Worm (Caenorhabditis elegans): ENCODE measurements around the gene aakg-4.

aakg-4 gene

ce11 chrX:2276000-2276399 is 43.1 kb downstream of the aakg-4 start:
- TF ChIP-seq lin-13 (GFP tag; optimal IDR thresholded peaks at IDR 0.05) (no peak), aha-1 (tag) (peak; percentile 89), unc-62 (GFP tag; optimal IDR thresholded peaks at IDR 0.05 in 1 of 2) (peak in 1 of 2 experiments; percentile 58), unc-62 (tag; optimal IDR thresholded peaks at IDR 0.05) (no peak)

- TF ChIP-seq ctbp-1 (GFP tag; IDR thresholded peaks at IDR 0.05), result no peak
- no peak for TF ChIP-seq daf-19 (GFP tag; conservative IDR thresholded peaks at IDR 0.05)
- no peak for TF ChIP-seq unc-62 (GFP tag; optimal IDR thresholded peaks at IDR 0.05 in 1 of 2)
- TF ChIP-seq unc-62 (tag; optimal IDR thresholded peaks at IDR 0.05), result no peak
- TF ChIP-seq F49E8.2 (tag; optimal IDR thresholded peaks at IDR 0.05; ENCODE audit: borderline replicate concordance), result no peak
- no peak for TF ChIP-seq unc-130 (GFP tag; optimal IDR thresholded peaks at IDR 0.05)
- TF ChIP-seq saeg-2 (GFP tag; IDR thresholded peaks at IDR 0.05), result no peak
- TF ChIP-seq nhr-77 (tag; optimal IDR thresholded peaks at IDR 0.05), result no peak
- TF ChIP-seq hmg-1.1 (GFP tag; IDR thresholded peaks at IDR 0.05), result no peak
These were observed 44.9 kb downstream of the aakg-4 start, which contains the start of gene AH9.4 for ce11 chrX:2274237-2274636. Gene AH9.4 (minus strand): TSS chrX:2274337.

- no peak for TF ChIP-seq php-3 (GFP tag; IDR thresholded peaks at IDR 0.05)
- peak; percentile 84 for TF ChIP-seq ces-1 (GFP tag; optimal IDR thresholded peaks at IDR 0.05)
- TF ChIP-seq lir-3 (tag; optimal IDR thresholded peaks at IDR 0.05), result no peak
- TF ChIP-seq fkh-10 (GFP tag; optimal IDR thresholded peaks at IDR 0.05), result peak; percentile 29
- no peak for TF ChIP-seq snpc-1.2 (GFP tag; IDR thresholded peaks at IDR 0.05)
These were observed 47.7 kb downstream of the aakg-4 start for ce11 chrX:2271429-2271828.

- TF ChIP-seq ceh-62 (tag; optimal IDR thresholded peaks at IDR 0.05) (no peak), set-16 (GFP tag; IDR thresholded peaks at IDR 0.05) (peak; percentile 92)
These were observed 51.2 kb downstream of the aakg-4 start, which contains the start of gene AH9.6 for ce11 chrX:2267956-2268355. Gene AH9.6 (minus strand): TSS chrX:2268138.

ce11 chrX:2266777-2267176 is 52.4 kb downstream of the aakg-4 start:
- TF ChIP-seq fkh-10 (GFP tag; optimal IDR thresholded peaks at IDR 0.05), result peak; percentile 81
- TF ChIP-seq unc-39 (tag; optimal IDR thresholded peaks at IDR 0.05), result no peak
- no peak for TF ChIP-seq saeg-2 (GFP tag; IDR thresholded peaks at IDR 0.05)
- TF ChIP-seq lim-7 (GFP tag; IDR thresholded peaks at IDR 0.05), result no peak
- TF ChIP-seq unc-62 (GFP tag; optimal IDR thresholded peaks at IDR 0.05 in 1 of 2), result peak in 1 of 2 experiments; percentile 31
- no peak for TF ChIP-seq unc-62 (tag; optimal IDR thresholded peaks at IDR 0.05)

ce11 chrX:2266366-2266765 is 52.8 kb downstream of the aakg-4 start:
- peak in 1 of 2 experiments; percentile 79 for TF ChIP-seq unc-62 (GFP tag; optimal IDR thresholded peaks at IDR 0.05 in 1 of 2)
- no peak for TF ChIP-seq unc-62 (tag; optimal IDR thresholded peaks at IDR 0.05)
- TF ChIP-seq D1046.2 (GFP tag; IDR thresholded peaks at IDR 0.05), result no peak
- no peak for TF ChIP-seq egl-43 (GFP tag; IDR thresholded peaks at IDR 0.05)

ce11 chrX:2265069-2265468 is 54.1 kb downstream of the aakg-4 start:
- TF ChIP-seq mdl-1 (tag; optimal IDR thresholded peaks at IDR 0.05) (peak in 1 of 2 experiments; percentile 3), dmd-8 (GFP tag; IDR thresholded peaks at IDR 0.05) (no peak), ctbp-1 (GFP tag; IDR thresholded peaks at IDR 0.05) (peak; percentile 50; the same call in 1 of the 2 replicates)
